Fruit fly (Drosophila melanogaster) whole organism, embryonic: Measurements from ENCODE around the gene CG10338.

ENCODE experiments used
- Ada2b ChIP-seq: fragments of 200-800 bp; sonication (Bioruptor generic); IDR thresholded peaks from 2 replicates; pipeline ENCODE4 v1.3.6; 2022; ENCODE audit warnings: missing biosample characterization, missing genetic modification characterization
- Atf-2 ChIP-seq: fragments of 200-800 bp; sonication (Bioruptor generic); optimal IDR thresholded peaks from 2 replicates; lab custom pipeline; 2016; ENCODE audit warnings: missing biosample characterization, missing genetic modification characterization
- Bgb ChIP-seq: fragments of 200-800 bp; sonication (Bioruptor generic); IDR thresholded peaks from 2 replicates; pipeline ENCODE4 v1.3.6; 2022; ENCODE audit warnings: missing biosample characterization, missing genetic modification characterization; ENCODE audit not compliant: partially characterized antibody
- CG1024 ChIP-seq: fragments of 200-800 bp; sonication (Bioruptor generic); IDR thresholded peaks from 2 replicates; pipeline ENCODE4 v1.3.6; 2022; ENCODE audit warnings: missing biosample characterization, missing genetic modification characterization
- CG10979 ChIP-seq: fragments of 200-800 bp; sonication (Bioruptor generic); optimal IDR thresholded peaks from 2 replicates; lab custom pipeline; 2018; ENCODE audit warnings: missing biosample characterization, mild to moderate bottlenecking, missing genetic modification characterization, moderate library complexity
- CG12155 ChIP-seq: fragments of 200-800 bp; sonication (Bioruptor generic); optimal IDR thresholded peaks from 3 replicates; lab custom pipeline; 2016; ENCODE audit warnings: missing biosample characterization, missing genetic modification characterization
- CG1233 ChIP-seq: fragments of 200-800 bp; sonication (Bioruptor generic); optimal IDR thresholded peaks from 4 replicates; lab custom pipeline; 2018; ENCODE audit warnings: missing biosample characterization, mild to moderate bottlenecking, missing genetic modification characterization
- CG14050 ChIP-seq: fragments of 200-800 bp; sonication (Bioruptor generic); IDR thresholded peaks from 3 replicates; pipeline ENCODE4 v1.3.6; 2022; ENCODE audit warnings: missing biosample characterization, missing genetic modification characterization
- CG14667 ChIP-seq: fragments of 200-800 bp; sonication (Bioruptor generic); IDR thresholded peaks from 2 replicates; pipeline ENCODE4 v1.3.6; 2022; ENCODE audit warnings: missing biosample characterization, missing genetic modification characterization
- CG1602 ChIP-seq: fragments of 200-800 bp; sonication (Bioruptor generic); optimal IDR thresholded peaks from 3 replicates; lab custom pipeline; 2016; ENCODE audit warnings: missing biosample characterization, missing genetic modification characterization
- CG2875 ChIP-seq: fragments of 200-800 bp; sonication (Bioruptor generic); optimal IDR thresholded peaks from 2 replicates; lab custom pipeline; 2017; ENCODE audit warnings: missing biosample characterization, mild to moderate bottlenecking, missing genetic modification characterization, missing genetic modification reagents
- CG31224 ChIP-seq: fragments of 200-800 bp; sonication (Bioruptor generic); IDR thresholded peaks from 2 replicates; pipeline ENCODE4 v1.3.6; 2022; ENCODE audit warnings: missing biosample characterization, missing genetic modification characterization
- CG3726 ChIP-seq: fragments of 200-800 bp; sonication (Bioruptor generic); IDR thresholded peaks from 3 replicates; pipeline ENCODE4, ENCODE4 v1.3.6; 2022; ENCODE audit warnings: missing biosample characterization, missing genetic modification characterization
- CG5953 ChIP-seq: fragments of 200-800 bp; sonication (Bioruptor generic); IDR thresholded peaks from 2 replicates; pipeline ENCODE4 v1.3.6; 2022; ENCODE audit warnings: missing biosample characterization, missing genetic modification characterization
- CG8290 ChIP-seq, 3 experiments: fragments of 200-800 bp; sonication (Bioruptor generic); optimal IDR thresholded peaks; 2 replicates each; lab custom pipeline; 2016 to 2019; ENCODE audit warnings: missing biosample characterization in 3 of 3, missing genetic modification characterization in 3 of 3, mild to moderate bottlenecking in 2 of 3, moderate library complexity in 1 of 3
- CG8924 ChIP-seq: fragments of 200-800 bp; optimal IDR thresholded peaks from 3 replicates; lab custom pipeline; 2019; ENCODE audit warnings: missing biosample characterization, mild to moderate bottlenecking, missing genetic modification characterization, moderate library complexity
- CG9876 ChIP-seq: fragments of 200-800 bp; sonication (Bioruptor generic); optimal IDR thresholded peaks from 2 replicates; lab custom pipeline; 2016; ENCODE audit warnings: missing biosample characterization, missing genetic modification characterization
- Ets97D ChIP-seq: fragments of 200-800 bp; sonication (Bioruptor generic); optimal IDR thresholded peaks from 3 replicates; lab custom pipeline; 2016; ENCODE audit warnings: missing biosample characterization, missing genetic modification characterization
- Hr3 ChIP-seq: fragments of 200-800 bp; sonication (Bioruptor generic); optimal IDR thresholded peaks from 3 replicates; lab custom pipeline; 2016; ENCODE audit warnings: missing biosample characterization, missing genetic modification characterization
- Lhr ChIP-seq: fragments of 200-800 bp; sonication (Bioruptor generic); optimal IDR thresholded peaks from 3 replicates; lab custom pipeline; 2017; ENCODE audit warnings: mild to moderate bottlenecking, missing biosample characterization, missing genetic modification reagents, missing genetic modification characterization
- Max ChIP-seq: fragments of 200-800 bp; sonication (Bioruptor generic); optimal IDR thresholded peaks from 2 replicates; lab custom pipeline; 2016; ENCODE audit warnings: missing biosample characterization, mild to moderate bottlenecking, missing genetic modification characterization
- Neu2 ChIP-seq: fragments of 200-800 bp; sonication (Bioruptor generic); optimal IDR thresholded peaks from 3 replicates; lab custom pipeline; 2016; ENCODE audit warnings: missing biosample characterization, missing genetic modification characterization, borderline replicate concordance
- Spps ChIP-seq: fragments of 200-800 bp; sonication (Bioruptor generic); optimal IDR thresholded peaks from 2 replicates; lab custom pipeline; 2018; ENCODE audit warnings: missing biosample characterization, mild to moderate bottlenecking, missing genetic modification characterization
- Stat92E ChIP-seq, 3 experiments: fragments of >200 bp in 2 of 3; fragments of 200-800 bp in 1 of 3; sonication (Bioruptor generic) in 1 of 3; optimal IDR thresholded peaks; 2 replicates each; lab custom pipeline; 2017 to 2019; ENCODE audit warnings: missing biosample characterization in 3 of 3, missing genetic modification characterization in 3 of 3, mild to moderate bottlenecking in 1 of 3, moderate library complexity in 1 of 3
- TFAM ChIP-seq: fragments of 200-800 bp; sonication (Bioruptor generic); optimal IDR thresholded peaks from 2 replicates; lab custom pipeline; 2017; ENCODE audit warnings: missing biosample characterization, missing genetic modification characterization, inconsistent platforms
- Vsx1 ChIP-seq: fragments of 200-800 bp; sonication (Bioruptor generic); optimal IDR thresholded peaks from 2 replicates; lab custom pipeline; 2017; ENCODE audit warnings: missing biosample characterization, mild to moderate bottlenecking, missing genetic modification characterization, missing genetic modification reagents
- Xbp1 ChIP-seq: fragments of 200-800 bp; sonication (Bioruptor generic); optimal IDR thresholded peaks from 3 replicates; lab custom pipeline; 2016; ENCODE audit warnings: missing biosample characterization, mild to moderate bottlenecking, missing genetic modification characterization
- az2 ChIP-seq: fragments of 200-800 bp; sonication (Bioruptor generic); optimal IDR thresholded peaks from 3 replicates; lab custom pipeline; 2016; ENCODE audit warnings: missing biosample characterization, missing genetic modification characterization
- btn ChIP-seq: fragments of 200-800 bp; sonication (Bioruptor generic); optimal IDR thresholded peaks from 2 replicates; lab custom pipeline; 2016; ENCODE audit warnings: missing biosample characterization, missing genetic modification characterization
- dan ChIP-seq: fragments of 200-800 bp; sonication (Bioruptor generic); IDR thresholded peaks from 2 replicates; pipeline ENCODE4 v1.3.6; 2022; ENCODE audit warnings: missing biosample characterization, missing genetic modification characterization
- dati ChIP-seq: fragments of 200-800 bp; sonication (Bioruptor generic); IDR thresholded peaks from 2 replicates; pipeline ENCODE4 v1.3.6; 2022; ENCODE audit warnings: missing biosample characterization, missing genetic modification characterization
- ems ChIP-seq: fragments of 200-800 bp; sonication (Bioruptor generic); optimal IDR thresholded peaks from 3 replicates; lab custom pipeline; 2016; ENCODE audit warnings: missing biosample characterization, missing genetic modification characterization
- eyg ChIP-seq: fragments of 200-800 bp; sonication (Bioruptor generic); optimal IDR thresholded peaks from 3 replicates; lab custom pipeline; 2016; ENCODE audit warnings: missing biosample characterization, missing genetic modification characterization
- grau ChIP-seq: fragments of 200-800 bp; optimal IDR thresholded peaks from 3 replicates; lab custom pipeline; 2019; ENCODE audit warnings: missing biosample characterization, mild to moderate bottlenecking, missing genetic modification characterization, moderate library complexity
- gsb ChIP-seq: fragments of 200-800 bp; sonication (Bioruptor generic); IDR thresholded peaks from 2 replicates; pipeline ENCODE4 v1.3.6; 2022; ENCODE audit warnings: missing biosample characterization, missing genetic modification characterization
- her ChIP-seq: fragments of 200-800 bp; sonication (Bioruptor generic); optimal IDR thresholded peaks from 2 replicates; lab custom pipeline; 2016; ENCODE audit warnings: missing biosample characterization, missing genetic modification characterization
- inv ChIP-seq: fragments of 200-800 bp; sonication (Bioruptor generic); IDR thresholded peaks from 2 replicates; pipeline ENCODE4 v1.3.6; 2022; ENCODE audit warnings: missing biosample characterization, missing genetic modification characterization; ENCODE audit not compliant: partially characterized antibody
- kah ChIP-seq: fragments of 200-800 bp; sonication (Bioruptor generic); optimal IDR thresholded peaks from 2 replicates; lab custom pipeline; 2018; ENCODE audit warnings: missing biosample characterization, mild to moderate bottlenecking, missing genetic modification characterization
- ken ChIP-seq: fragments of 200-800 bp; sonication (Bioruptor generic); IDR thresholded peaks from 3 replicates; pipeline ENCODE4 v1.3.6; 2022; ENCODE audit warnings: missing biosample characterization, missing genetic modification characterization
- klu ChIP-seq: fragments of 200-800 bp; sonication (Bioruptor generic); IDR thresholded peaks from 2 replicates; pipeline ENCODE4 v1.3.6; 2022; ENCODE audit warnings: missing biosample characterization, missing genetic modification characterization
- kni ChIP-seq: fragments of 200-800 bp; sonication (Bioruptor generic); optimal IDR thresholded peaks from 3 replicates; lab custom pipeline; 2017; ENCODE audit warnings: mild to moderate bottlenecking, missing biosample characterization, missing genetic modification reagents, missing genetic modification characterization
- knrl ChIP-seq: fragments of 200-800 bp; sonication (Bioruptor generic); IDR thresholded peaks from 3 replicates; pipeline ENCODE4 v1.3.6; 2022; ENCODE audit warnings: missing biosample characterization, missing genetic modification characterization; ENCODE audit not compliant: partially characterized antibody
- lilli ChIP-seq: fragments of 200-800 bp; sonication (Bioruptor generic); optimal IDR thresholded peaks from 3 replicates; lab custom pipeline; 2016; ENCODE audit warnings: missing biosample characterization, missing genetic modification characterization
- lmd ChIP-seq: fragments of 200-800 bp; sonication (Bioruptor generic); IDR thresholded peaks from 2 replicates; pipeline ENCODE4 v1.3.6; 2022; ENCODE audit warnings: missing biosample characterization, missing genetic modification characterization
- otp ChIP-seq: fragments of 200-800 bp; sonication (Bioruptor generic); IDR thresholded peaks from 3 replicates; pipeline ENCODE4, ENCODE4 v1.3.6; 2022; ENCODE audit warnings: missing biosample characterization, missing genetic modification characterization
- repo ChIP-seq: fragments of 200-800 bp; sonication (Bioruptor generic); optimal IDR thresholded peaks from 2 replicates; lab custom pipeline; 2016; ENCODE audit warnings: missing biosample characterization, missing genetic modification characterization
- sim ChIP-seq: fragments of 200-800 bp; sonication (Bioruptor generic); IDR thresholded peaks from 2 replicates; pipeline ENCODE4 v1.3.6; 2022; ENCODE audit warnings: missing biosample characterization, missing genetic modification characterization
- sug ChIP-seq: fragments of 200-800 bp; optimal IDR thresholded peaks from 2 replicates; lab custom pipeline; 2019; ENCODE audit warnings: missing biosample characterization, mild to moderate bottlenecking, missing genetic modification characterization, moderate library complexity

The CG10338 gene

dm6 chr2L:18702721-18703488 lies 7.4 kb downstream of the CG10338 start, which contains the start of the genes CG10376 and CG10343 (continued):
- TF ChIP-seq CG10979 (tag; lab: Kevin White, UChicago) (peak; percentile 88), klu (peak; percentile 85; the same call in 1 of the 2 replicates), sug (tag; lab: Kevin White, UChicago) (peak; percentile 95), inv (GFP tag; lab: Robert Waterston, UW) (no peak), Xbp1 (peak; percentile 93), Spps (tag; lab: Kevin White, UChicago) (peak; percentile 72), sim (0 out of 2 replicates have a peak, but pooled peaks have one; percentile 41), TFAM (GFP tag; lab: Kevin White, UChicago) (no peak), Ada2b (GFP tag; lab: Robert Waterston, UW) (peak; percentile 75), Atf-2 (peak; percentile 34), CG3726 (GFP tag; lab: Robert Waterston, UW) (peak; percentile 70; the same call in 2 of the 3 replicates), eyg (GFP tag; lab: Kevin White, UChicago) (no peak), kah (GFP tag; lab: Kevin White, UChicago) (peak; percentile 54), CG1602 (GFP tag; lab: Kevin White, UChicago) (peak; percentile 91), az2 (peak; percentile 88), Bgb (peak; percentile 55; the same call in 1 of the 2 replicates), lilli (GFP tag; lab: Kevin White, UChicago) (peak; percentile 80), Hr3 (peak; percentile 94), Neu2 (GFP tag; lab: Kevin White, UChicago) (no peak), Max (GFP tag; lab: Kevin White, UChicago) (peak; percentile 77), CG12155 (GFP tag; lab: Kevin White, UChicago) (peak; percentile 83), CG9876 (GFP tag; lab: Kevin White, UChicago) (peak; percentile 43), dati (GFP tag; lab: Robert Waterston, UW) (no peak), Vsx1 (GFP tag; lab: Kevin White, UChicago) (peak; percentile 72), grau (peak; percentile 93), CG31224 (peak; percentile 82), repo (GFP tag; lab: Kevin White, UChicago) (no peak), CG5953 (GFP tag; lab: Robert Waterston, UW) (no peak; the same call in 1 of the 2 replicates), ems (GFP tag; lab: Kevin White, UChicago) (peak; percentile 5), CG8924 (tag; lab: Kevin White, UChicago) (peak; percentile 95), Ets97D (peak; percentile 35), CG14667 (peak; percentile 81), CG1024 (peak; percentile 83), knrl (GFP tag; lab: Robert Waterston, UW) (peak; percentile 39; the same call in 1 of the 3 replicates), CG2875 (GFP tag; lab: Kevin White, UChicago) (peak; percentile 52), CG14050 (GFP tag; lab: Robert Waterston, UW) (peak; percentile 66), Stat92E (GFP tag; optimal IDR thresholded peaks at IDR 0.05; lab: Kevin White, UChicago) (peak in 1 of 3 experiments; percentile 54), dan (0 out of 2 replicates have a peak, but pooled peaks have one; percentile 19), ken (GFP tag; lab: Robert Waterston, UW) (peak; percentile 69; the same call in 2 of the 3 replicates), CG8290 (GFP tag; optimal IDR thresholded peaks at IDR 0.05; lab: Kevin White, UChicago) (peak; percentile 69), CG8290 (tag; optimal IDR thresholded peaks at IDR 0.05; lab: Kevin White, UChicago) (peak in 1 of 2 experiments; percentile 45), Lhr (GFP tag; lab: Kevin White, UChicago) (peak; percentile 67), her (GFP tag; lab: Kevin White, UChicago) (no peak), CG1233 (GFP tag; lab: Kevin White, UChicago) (peak; percentile 82), lmd (GFP tag; lab: Robert Waterston, UW) (peak; percentile 92), gsb (GFP tag; lab: Robert Waterston, UW) (peak; percentile 44; the same call in 1 of the 2 replicates), btn (GFP tag; lab: Kevin White, UChicago) (no peak), kni (GFP tag; lab: Kevin White, UChicago) (no peak), otp (0 out of 3 replicates have a peak, but pooled peaks have one; percentile 25)
